Worm (Caenorhabditis elegans) whole organism, young adult: ENCODE data around the gene T05D4.2.
A peak's percentile ranks its signal among the peaks of the same experiment; 100 is the strongest.

Source experiments
- D2030.7 ChIP-seq: fragments of 200-800 bp; sonication (Bioruptor generic); IDR thresholded peaks from 2 replicates; pipeline ENCODE4 v1.3.6; 2022; ENCODE audit warnings: missing genetic modification reagents, missing genetic modification characterization, missing compliant biosample characterization
- F37B4.10 ChIP-seq: fragments of 200-800 bp; sonication (Bioruptor generic); IDR thresholded peaks from 2 replicates; pipeline ENCODE4 v1.3.6; 2022; ENCODE audit warnings: missing genetic modification characterization, missing compliant biosample characterization
- F55B11.4 ChIP-seq: sonication (generic microtip); optimal IDR thresholded peaks from 2 replicates; lab custom pipeline; 2016; ENCODE audit warnings: missing compliant biosample characterization, missing genetic modification characterization, borderline replicate concordance; ENCODE audit not compliant: insufficient read depth
- Y53F4B.3 ChIP-seq: fragments of 200-800 bp; sonication (Bioruptor generic); IDR thresholded peaks from 2 replicates; pipeline ENCODE4 v1.3.6; 2022; ENCODE audit warnings: missing genetic modification reagents, missing genetic modification characterization, missing compliant biosample characterization
- Y53G8AR.9 ChIP-seq: fragments of 200-800 bp; sonication (Bioruptor generic); conservative IDR thresholded peaks from 2 replicates; pipeline ENCODE4 v1.3.6; 2022; ENCODE audit warnings: missing genetic modification reagents, missing genetic modification characterization, missing compliant biosample characterization
- Y79H2A.3 ChIP-seq: fragments of 200-800 bp; sonication (Bioruptor generic); conservative IDR thresholded peaks from 2 replicates; pipeline ENCODE4 v1.3.6; 2022; ENCODE audit warnings: missing genetic modification reagents, missing genetic modification characterization, missing compliant biosample characterization
- dox-1 ChIP-seq: fragments of 200-800 bp; sonication (Bioruptor generic); IDR thresholded peaks from 2 replicates; pipeline ENCODE4 v1.3.6; 2022; ENCODE audit warnings: missing genetic modification reagents, missing genetic modification characterization, missing compliant biosample characterization
- dpl-1 ChIP-seq: fragments of 150-350 bp; optimal IDR thresholded peaks from 2 replicates; lab custom pipeline; 2014; ENCODE audit warnings: missing biosample characterization, missing genetic modification reagents, missing genetic modification characterization
- efl-1 ChIP-seq: fragments of 150-350 bp; optimal IDR thresholded peaks from 2 replicates; lab custom pipeline; 2014; ENCODE audit warnings: missing biosample characterization, missing genetic modification reagents, missing genetic modification characterization
- pha-4 ChIP-seq: fragments of 150-350 bp; sonication (generic microtip); optimal IDR thresholded peaks from 2 replicates; lab custom pipeline; 2014; ENCODE audit warnings: missing biosample characterization, missing genetic modification reagents, missing genetic modification characterization
- tbp1 ChIP-seq: fragments of 200-800 bp; sonication (Bioruptor generic); optimal IDR thresholded peaks from 2 replicates; lab custom pipeline; 2018; ENCODE audit warnings: mild to moderate bottlenecking, missing genetic modification characterization, missing compliant biosample characterization
- unc-130 ChIP-seq: sonication (generic microtip); optimal IDR thresholded peaks from 2 replicates; lab custom pipeline; 2016; ENCODE audit warnings: missing genetic modification reagents, missing genetic modification characterization, missing compliant biosample characterization
- unc-62 ChIP-seq: fragments of 150-350 bp; optimal IDR thresholded peaks from 2 replicates; lab custom pipeline; 2014; ENCODE audit warnings: missing biosample characterization, missing genetic modification reagents, missing genetic modification characterization

- TF ChIP-seq F55B11.4 (no peak), unc-62 (GFP tag; lab: Kevin White, UChicago) (no peak), dpl-1 (GFP tag; lab: Kevin White, UChicago) (no peak), Y79H2A.3 (GFP tag; lab: Robert Waterston, UW) (0 out of 2 replicates have a peak, but pooled peaks have one; percentile 45), unc-130 (GFP tag; lab: Kevin White, UChicago) (no peak), efl-1 (no peak), D2030.7 (GFP tag; lab: Robert Waterston, UW) (no peak), dox-1 (GFP tag; lab: Robert Waterston, UW) (no peak), F37B4.10 (GFP tag; lab: Robert Waterston, UW) (no peak), pha-4 (no peak), Y53G8AR.9 (GFP tag; lab: Robert Waterston, UW) (no peak), Y53F4B.3 (GFP tag; lab: Robert Waterston, UW) (no peak), tbp1 (GFP tag; lab: Kevin White, UChicago) (no peak)
Observed at ce11 chrIII:13514470-13514869, 48.4 kb downstream of the T05D4.2 start, which contains the start of gene mlh-1.
